Worm (Caenorhabditis elegans): ENCODE results near the gene frpr-9.

The frpr-9 gene

ce11 chrV:11041499-11041898 is 49.6 kb downstream of the frpr-9 start, which contains the start of gene C45B11.5:
C45B11.5 (plus strand) TSS chrV:11041799.
- no peak for TF ChIP-seq eyg-1 (tag; optimal IDR thresholded peaks at IDR 0.05)

- TF ChIP-seq madf-2 (tag; optimal IDR thresholded peaks at IDR 0.05) = no peak
- TF ChIP-seq unc-42 (tag; optimal IDR thresholded peaks at IDR 0.05) = no peak
- TF ChIP-seq nfya-1 (tag; optimal IDR thresholded peaks at IDR 0.05) = no peak
- no peak for TF ChIP-seq fax-1 (tag; optimal IDR thresholded peaks at IDR 0.05)
- TF ChIP-seq zip-5 (tag; optimal IDR thresholded peaks at IDR 0.05) = no peak
- no peak for TF ChIP-seq pha-4 (tag; optimal IDR thresholded peaks at IDR 0.05)
- TF ChIP-seq ttx-3 (tag; optimal IDR thresholded peaks at IDR 0.05) = no peak
- TF ChIP-seq ceh-31 (tag; optimal IDR thresholded peaks at IDR 0.05) = no peak
- no peak for TF ChIP-seq dmd-4 (tag; optimal IDR thresholded peaks at IDR 0.05; ENCODE audit: borderline replicate concordance)
- no peak for TF ChIP-seq unc-86 (tag; optimal IDR thresholded peaks at IDR 0.05)
- no peak for TF ChIP-seq pros-1 (tag; optimal IDR thresholded peaks at IDR 0.05)
- TF ChIP-seq npax-4 (tag; optimal IDR thresholded peaks at IDR 0.05) = no peak
- TF ChIP-seq tbx-2 (tag; optimal IDR thresholded peaks at IDR 0.05) = no peak
- TF ChIP-seq hlh-6 (tag; optimal IDR thresholded peaks at IDR 0.05) = no peak
These were observed 50.6 kb downstream of the frpr-9 start, which contains the start of gene C45B11.2 for ce11 chrV:11042538-11042937. C45B11.2 (plus strand) TSS chrV:11042710.

ce11 chrV:11043767-11044166 is 51.9 kb downstream of the frpr-9 start, which contains the start of gene C45B11.6:
C45B11.6 (plus strand) TSS chrV:11044067.
- no peak for TF ChIP-seq lim-6 (tag; optimal IDR thresholded peaks at IDR 0.05)
- TF ChIP-seq hlh-30 (tag; optimal IDR thresholded peaks at IDR 0.05; ENCODE audit: insufficient read depth) = no peak
- no peak for TF ChIP-seq npax-4 (tag; optimal IDR thresholded peaks at IDR 0.05)
- no peak for TF ChIP-seq tbx-2 (tag; optimal IDR thresholded peaks at IDR 0.05)
- no peak for TF ChIP-seq ttx-3 (tag; optimal IDR thresholded peaks at IDR 0.05)
- no peak for TF ChIP-seq fkh-6 (tag; optimal IDR thresholded peaks at IDR 0.05)
- no peak for TF ChIP-seq dve-1 (tag; optimal IDR thresholded peaks at IDR 0.05)
- no peak for TF ChIP-seq Y22D7AL.16 (tag; optimal IDR thresholded peaks at IDR 0.05)
- no peak for TF ChIP-seq fkh-10 (GFP tag; optimal IDR thresholded peaks at IDR 0.05)
- TF ChIP-seq ahr-1 (tag; optimal IDR thresholded peaks at IDR 0.05) = no peak
- no peak for TF ChIP-seq T23F11.4 (GFP tag; optimal IDR thresholded peaks at IDR 0.05)
- no peak for TF ChIP-seq pax-1 (tag; optimal IDR thresholded peaks at IDR 0.05)
- no peak for TF ChIP-seq sox-2 (GFP tag; IDR thresholded peaks at IDR 0.05)
- no peak for TF ChIP-seq C08G9.2 (tag; optimal IDR thresholded peaks at IDR 0.05)
- TF ChIP-seq hlh-6 (tag; optimal IDR thresholded peaks at IDR 0.05) = no peak
- no peak for TF ChIP-seq dmd-4 (tag; optimal IDR thresholded peaks at IDR 0.05; ENCODE audit: borderline replicate concordance)
- TF ChIP-seq lin-11 (tag; optimal IDR thresholded peaks at IDR 0.05) = no peak
- no peak for TF ChIP-seq eyg-1 (tag; optimal IDR thresholded peaks at IDR 0.05)
- TF ChIP-seq ceh-2 (tag; optimal IDR thresholded peaks at IDR 0.05) = no peak
- no peak for TF ChIP-seq unc-42 (tag; optimal IDR thresholded peaks at IDR 0.05)
